Fruit fly (Drosophila melanogaster) whole organism, embryonic: ENCODE results near the gene CG31021.

ENCODE experiments used
- CG10147 ChIP-seq: fragments of 200-800 bp; sonication (Bioruptor generic); optimal IDR thresholded peaks from 2 replicates; lab custom pipeline; 2019; ENCODE audit warnings: missing biosample characterization, mild to moderate bottlenecking, missing genetic modification characterization, moderate library complexity
- CG10209 ChIP-seq: fragments of 200-800 bp; sonication (Bioruptor generic); optimal IDR thresholded peaks from 3 replicates; lab custom pipeline; 2017; ENCODE audit warnings: missing biosample characterization, mild to moderate bottlenecking, missing genetic modification characterization, missing genetic modification reagents
- CG10321 ChIP-seq: fragments of 200-800 bp; sonication (Bioruptor generic); IDR thresholded peaks from 2 replicates; pipeline ENCODE4 v1.3.6; 2022; ENCODE audit warnings: missing biosample characterization, missing genetic modification characterization
- CG12219 ChIP-seq: fragments of 200-800 bp; sonication (Bioruptor generic); optimal IDR thresholded peaks from 3 replicates; lab custom pipeline; 2018; ENCODE audit warnings: missing biosample characterization, mild to moderate bottlenecking, missing genetic modification characterization
- CG12236 ChIP-seq: fragments of 200-800 bp; sonication (Bioruptor generic); optimal IDR thresholded peaks from 2 replicates; lab custom pipeline; 2016; ENCODE audit warnings: missing biosample characterization, missing genetic modification characterization
- CG12769 ChIP-seq: fragments of 200-800 bp; sonication (Bioruptor generic); optimal IDR thresholded peaks from 2 replicates; lab custom pipeline; 2019; ENCODE audit warnings: missing biosample characterization, mild to moderate bottlenecking, missing genetic modification characterization, moderate library complexity
- CG15479 ChIP-seq: fragments of 200-800 bp; sonication (Bioruptor generic); optimal IDR thresholded peaks from 3 replicates; lab custom pipeline; 2019; ENCODE audit warnings: missing biosample characterization, mild to moderate bottlenecking, missing genetic modification characterization, moderate library complexity
- CG16815 ChIP-seq: fragments of 200-800 bp; sonication (Bioruptor generic); optimal IDR thresholded peaks from 3 replicates; lab custom pipeline; 2017; ENCODE audit warnings: missing biosample characterization, mild to moderate bottlenecking, missing genetic modification characterization
- CG17568 ChIP-seq: fragments of 200-800 bp; sonication (Bioruptor generic); optimal IDR thresholded peaks from 2 replicates; lab custom pipeline; 2018; ENCODE audit warnings: missing biosample characterization, mild to moderate bottlenecking, missing genetic modification characterization, moderate library complexity
- CG18619 ChIP-seq: fragments of 200-800 bp; sonication (Bioruptor generic); optimal IDR thresholded peaks from 3 replicates; lab custom pipeline; 2017; ENCODE audit warnings: missing biosample characterization, mild to moderate bottlenecking, missing genetic modification characterization
- CG2875 ChIP-seq: fragments of 200-800 bp; sonication (Bioruptor generic); optimal IDR thresholded peaks from 2 replicates; lab custom pipeline; 2017; ENCODE audit warnings: missing biosample characterization, mild to moderate bottlenecking, missing genetic modification characterization, missing genetic modification reagents
- CG32767 ChIP-seq: fragments of 200-800 bp; sonication (Bioruptor generic); IDR thresholded peaks from 2 replicates; pipeline ENCODE4 v1.3.6; 2022; ENCODE audit warnings: missing biosample characterization, missing genetic modification characterization
- CG34376 ChIP-seq: fragments of 200-800 bp; sonication (Bioruptor generic); optimal IDR thresholded peaks from 2 replicates; lab custom pipeline; 2018; ENCODE audit warnings: missing biosample characterization, mild to moderate bottlenecking, missing genetic modification characterization
- CG3726 ChIP-seq: fragments of 200-800 bp; sonication (Bioruptor generic); IDR thresholded peaks from 3 replicates; pipeline ENCODE4, ENCODE4 v1.3.6; 2022; ENCODE audit warnings: missing biosample characterization, missing genetic modification characterization
- CG3995 ChIP-seq: fragments of 200-800 bp; sonication (Bioruptor generic); optimal IDR thresholded peaks from 3 replicates; lab custom pipeline; 2016; ENCODE audit warnings: missing biosample characterization, missing genetic modification characterization
- CG4730 ChIP-seq: fragments of 200-800 bp; sonication (Bioruptor generic); IDR thresholded peaks from 2 replicates; pipeline ENCODE4 v1.3.6; 2022; ENCODE audit warnings: missing biosample characterization, missing genetic modification characterization
- CG6175 ChIP-seq: fragments of 200-800 bp; sonication (Bioruptor generic); IDR thresholded peaks from 3 replicates; pipeline ENCODE4 v1.3.6; 2022; ENCODE audit warnings: missing biosample characterization, missing genetic modification characterization
- CG7963 ChIP-seq: fragments of 200-800 bp; sonication (Bioruptor generic); IDR thresholded peaks from 3 replicates; pipeline ENCODE4 v1.3.6; 2022; ENCODE audit warnings: missing biosample characterization, missing genetic modification characterization; ENCODE audit not compliant: partially characterized antibody
- CG9609 ChIP-seq: fragments of 200-800 bp; sonication (Bioruptor generic); optimal IDR thresholded peaks from 3 replicates; lab custom pipeline; 2016; ENCODE audit warnings: missing biosample characterization, missing genetic modification characterization
- CG9817 ChIP-seq: fragments of 200-800 bp; sonication (Bioruptor generic); optimal IDR thresholded peaks from 2 replicates; lab custom pipeline; 2018; ENCODE audit warnings: missing biosample characterization, mild to moderate bottlenecking, missing genetic modification characterization, moderate library complexity
- CTCF ChIP-seq: fragments of 200-800 bp; sonication (Bioruptor generic); optimal IDR thresholded peaks from 2 replicates; lab custom pipeline; 2017; ENCODE audit warnings: missing biosample characterization, mild to moderate bottlenecking, missing genetic modification characterization, moderate library complexity
- Camta ChIP-seq: fragments of 200-800 bp; sonication (Bioruptor generic); optimal IDR thresholded peaks from 2 replicates; lab custom pipeline; 2016; ENCODE audit warnings: missing biosample characterization, missing genetic modification characterization
- Eip74EF ChIP-seq, 2 experiments: fragments of 200-800 bp in 1 of 2; fragments of >200 bp in 1 of 2; sonication (Bioruptor generic) in 1 of 2; optimal IDR thresholded peaks; 2 replicates each; lab custom pipeline; 2017 to 2019; ENCODE audit warnings: missing biosample characterization in 2 of 2, missing genetic modification characterization in 2 of 2, mild to moderate bottlenecking in 1 of 2, moderate library complexity in 1 of 2
- HLH54F ChIP-seq: fragments of 200-800 bp; sonication (Bioruptor generic); optimal IDR thresholded peaks from 3 replicates; lab custom pipeline; 2016; ENCODE audit warnings: missing biosample characterization, missing genetic modification characterization
- NC2α ChIP-seq: fragments of 200-800 bp; sonication (Bioruptor generic); optimal IDR thresholded peaks from 2 replicates; lab custom pipeline; 2016; ENCODE audit warnings: missing biosample characterization, missing genetic modification characterization
- Optix ChIP-seq: fragments of 200-800 bp; sonication (Bioruptor generic); IDR thresholded peaks from 3 replicates; pipeline ENCODE4 v1.3.6; 2022; ENCODE audit warnings: missing biosample characterization, missing genetic modification characterization
- Usf ChIP-seq: fragments of 200-800 bp; sonication (Bioruptor generic); optimal IDR thresholded peaks from 2 replicates; lab custom pipeline; 2017; ENCODE audit warnings: missing genotype, missing biosample characterization, missing genetic modification characterization
- ab ChIP-seq: fragments of 200-800 bp; sonication (Bioruptor generic); optimal IDR thresholded peaks from 2 replicates; lab custom pipeline; 2016; ENCODE audit warnings: missing biosample characterization, missing genetic modification characterization
- caup ChIP-seq: fragments of 200-800 bp; sonication (Bioruptor generic); optimal IDR thresholded peaks from 3 replicates; lab custom pipeline; 2017; ENCODE audit warnings: missing biosample characterization, mild to moderate bottlenecking, missing genetic modification characterization, moderate library complexity; ENCODE audit not compliant: severe bottlenecking
- dati ChIP-seq: fragments of 200-800 bp; sonication (Bioruptor generic); IDR thresholded peaks from 2 replicates; pipeline ENCODE4 v1.3.6; 2022; ENCODE audit warnings: missing biosample characterization, missing genetic modification characterization
- dm ChIP-seq: fragments of 200-800 bp; sonication (Bioruptor generic); optimal IDR thresholded peaks from 3 replicates; lab custom pipeline; 2016; ENCODE audit warnings: missing biosample characterization, missing genetic modification characterization
- dpn ChIP-seq, 2 experiments: fragments of 200-800 bp; sonication (Bioruptor generic); optimal IDR thresholded peaks; 3 replicates each; lab custom pipeline; 2016; ENCODE audit warnings: missing biosample characterization in 2 of 2, missing genetic modification characterization in 2 of 2
- eyg ChIP-seq: fragments of 200-800 bp; sonication (Bioruptor generic); optimal IDR thresholded peaks from 3 replicates; lab custom pipeline; 2016; ENCODE audit warnings: missing biosample characterization, missing genetic modification characterization
- grau ChIP-seq: fragments of 200-800 bp; optimal IDR thresholded peaks from 3 replicates; lab custom pipeline; 2019; ENCODE audit warnings: missing biosample characterization, mild to moderate bottlenecking, missing genetic modification characterization, moderate library complexity
- grn ChIP-seq: fragments of 200-800 bp; sonication (Bioruptor generic); optimal IDR thresholded peaks from 3 replicates; lab custom pipeline; 2017; ENCODE audit warnings: missing biosample characterization, missing genetic modification characterization
- gsb-n ChIP-seq: fragments of 200-800 bp; sonication (Bioruptor generic); optimal IDR thresholded peaks from 3 replicates; lab custom pipeline; 2018; ENCODE audit warnings: missing biosample characterization, mild to moderate bottlenecking, missing genetic modification characterization
- hb ChIP-seq: fragments of 200-800 bp; sonication (Bioruptor generic); IDR thresholded peaks from 3 replicates; pipeline ENCODE4 v1.3.6; 2022; ENCODE audit warnings: missing biosample characterization, missing genetic modification characterization; ENCODE audit not compliant: partially characterized antibody
- her ChIP-seq: fragments of 200-800 bp; sonication (Bioruptor generic); optimal IDR thresholded peaks from 2 replicates; lab custom pipeline; 2016; ENCODE audit warnings: missing biosample characterization, missing genetic modification characterization
- jing ChIP-seq: fragments of 200-800 bp; sonication (Bioruptor generic); optimal IDR thresholded peaks from 2 replicates; lab custom pipeline; 2018; ENCODE audit warnings: missing biosample characterization, mild to moderate bottlenecking, missing genetic modification characterization
- lbe ChIP-seq: fragments of 200-800 bp; sonication (Bioruptor generic); optimal IDR thresholded peaks from 2 replicates; lab custom pipeline; 2016; ENCODE audit warnings: missing biosample characterization, mild to moderate bottlenecking, missing genetic modification characterization
- lmd ChIP-seq: fragments of 200-800 bp; sonication (Bioruptor generic); IDR thresholded peaks from 2 replicates; pipeline ENCODE4 v1.3.6; 2022; ENCODE audit warnings: missing biosample characterization, missing genetic modification characterization
- nerfin-1 ChIP-seq: fragments of 200-800 bp; sonication (Bioruptor generic); optimal IDR thresholded peaks from 3 replicates; lab custom pipeline; 2019; ENCODE audit warnings: missing biosample characterization, mild to moderate bottlenecking, missing genetic modification characterization, moderate library complexity
- pfk ChIP-seq: fragments of 200-800 bp; sonication (Bioruptor generic); optimal IDR thresholded peaks from 2 replicates; lab custom pipeline; 2018; ENCODE audit warnings: missing biosample characterization, mild to moderate bottlenecking, missing genetic modification characterization, moderate library complexity
- repo ChIP-seq: fragments of 200-800 bp; sonication (Bioruptor generic); optimal IDR thresholded peaks from 2 replicates; lab custom pipeline; 2016; ENCODE audit warnings: missing biosample characterization, missing genetic modification characterization
- salm ChIP-seq: fragments of 200-800 bp; sonication (Bioruptor generic); optimal IDR thresholded peaks from 2 replicates; lab custom pipeline; 2018; ENCODE audit warnings: missing biosample characterization, mild to moderate bottlenecking, missing genetic modification characterization
- scrt ChIP-seq: fragments of 200-800 bp; sonication (Bioruptor generic); optimal IDR thresholded peaks from 2 replicates; lab custom pipeline; 2018; ENCODE audit warnings: missing biosample characterization, mild to moderate bottlenecking, missing genetic modification characterization, moderate library complexity
- stc ChIP-seq: fragments of 200-800 bp; sonication (Bioruptor generic); IDR thresholded peaks from 2 replicates; pipeline ENCODE4 v1.3.6; 2022; ENCODE audit warnings: missing biosample characterization, missing genetic modification characterization
- wor ChIP-seq: fragments of 200-800 bp; sonication (Bioruptor generic); IDR thresholded peaks from 2 replicates; pipeline ENCODE4 v1.3.6; 2022; ENCODE audit warnings: missing biosample characterization, missing genetic modification characterization
- zf30C ChIP-seq: fragments of 200-800 bp; sonication (Bioruptor generic); optimal IDR thresholded peaks from 3 replicates; lab custom pipeline; 2018; ENCODE audit warnings: missing biosample characterization, mild to moderate bottlenecking, missing genetic modification characterization

Gene CG31021

dm6 chr3R:30600154-30601009, 1.6 kb upstream of the CG31021 start (continued):
- peak; percentile 77 for TF ChIP-seq dati (GFP tag; lab: Robert Waterston, UW)
- TF ChIP-seq NC2α (GFP tag; lab: Kevin White, UChicago), result peak; percentile 62
- TF ChIP-seq repo (GFP tag; lab: Kevin White, UChicago), result peak; percentile 80
- peak; percentile 87 for TF ChIP-seq Camta
- peak; percentile 89 for TF ChIP-seq CG9817 (tag; lab: Kevin White, UChicago)
- TF ChIP-seq lbe (GFP tag; lab: Kevin White, UChicago), result peak; percentile 92
- TF ChIP-seq her, result peak; percentile 61
- peak; percentile 76 for TF ChIP-seq nerfin-1 (tag; lab: Kevin White, UChicago)
- TF ChIP-seq CG10147 (GFP tag; lab: Kevin White, UChicago), result peak; percentile 89
- no peak for TF ChIP-seq CG15479 (GFP tag; lab: Kevin White, UChicago)
- TF ChIP-seq CG12769 (tag; lab: Kevin White, UChicago), result peak; percentile 68
- TF ChIP-seq CG17568 (GFP tag; lab: Kevin White, UChicago), result peak; percentile 78
- peak; percentile 81 for TF ChIP-seq CG18619 (GFP tag; lab: Kevin White, UChicago)
- peak; percentile 55 for TF ChIP-seq CG34376 (GFP tag; lab: Kevin White, UChicago)
- TF ChIP-seq CG4730 (GFP tag; lab: Robert Waterston, UW), result peak; percentile 90
- TF ChIP-seq grn (GFP tag; lab: Kevin White, UChicago), result peak; percentile 21
- TF ChIP-seq CG6175 (GFP tag; lab: Robert Waterston, UW), result peak; percentile 86
- peak; percentile 90 for TF ChIP-seq CG12219 (GFP tag; lab: Kevin White, UChicago)
- peak; percentile 69 for TF ChIP-seq Usf (GFP tag; lab: Kevin White, UChicago)
- TF ChIP-seq stc (GFP tag; lab: Robert Waterston, UW), result peak; percentile 97
- peak; percentile 92 for TF ChIP-seq zf30C (GFP tag; lab: Kevin White, UChicago)
- peak; percentile 85 for TF ChIP-seq CG2875 (GFP tag; lab: Kevin White, UChicago)
- no peak for TF ChIP-seq CG7963 (GFP tag; lab: Robert Waterston, UW)
- TF ChIP-seq grau (tag; lab: Kevin White, UChicago), result peak; percentile 89
- peak; percentile 86 for TF ChIP-seq HLH54F (GFP tag; lab: Kevin White, UChicago)
- peak; percentile 77 for TF ChIP-seq wor (GFP tag; lab: Robert Waterston, UW)
- TF ChIP-seq dpn (GFP tag; optimal IDR thresholded peaks at IDR 0.05; lab: Kevin White, UChicago), result peak; percentile 90 to 91
- TF ChIP-seq dm (GFP tag; lab: Kevin White, UChicago), result peak; percentile 76
- TF ChIP-seq CG10209 (GFP tag; lab: Kevin White, UChicago), result peak; percentile 87
- TF ChIP-seq CG32767 (GFP tag; lab: Robert Waterston, UW), result peak; percentile 89
- peak; percentile 91 for TF ChIP-seq Optix (GFP tag; lab: Robert Waterston, UW)
- TF ChIP-seq lmd (GFP tag; lab: Robert Waterston, UW), result peak; percentile 89
- peak; percentile 93 for TF ChIP-seq CG3726 (GFP tag; lab: Robert Waterston, UW)
- TF ChIP-seq CG3995 (GFP tag; lab: Kevin White, UChicago), result peak; percentile 63
- peak; percentile 72 for TF ChIP-seq eyg (GFP tag; lab: Kevin White, UChicago)
- peak; percentile 74 for TF ChIP-seq CG12236 (GFP tag; lab: Kevin White, UChicago)
- TF ChIP-seq ab, result no peak
- TF ChIP-seq scrt (GFP tag; lab: Kevin White, UChicago), result peak; percentile 86
- peak; percentile 64 for TF ChIP-seq CG10321 (GFP tag; lab: Robert Waterston, UW)
- peak; percentile 81 for TF ChIP-seq CG9609 (GFP tag; lab: Kevin White, UChicago)
- TF ChIP-seq caup (GFP tag; lab: Kevin White, UChicago), result peak; percentile 91
- peak in 1 of 2 experiments; percentile 90 for TF ChIP-seq Eip74EF (GFP tag; optimal IDR thresholded peaks at IDR 0.05; lab: Kevin White, UChicago)
- peak; percentile 64 for TF ChIP-seq jing
- TF ChIP-seq salm (tag; lab: Kevin White, UChicago), result peak; percentile 87
- peak; percentile 64 for TF ChIP-seq CG16815
- TF ChIP-seq gsb-n (tag; lab: Kevin White, UChicago), result peak; percentile 91
- TF ChIP-seq CTCF (GFP tag; lab: Kevin White, UChicago), result peak; percentile 27
- no peak for TF ChIP-seq hb (GFP tag; lab: Robert Waterston, UW)
- no peak for TF ChIP-seq pfk (GFP tag; lab: Kevin White, UChicago)
